Worm (Caenorhabditis elegans) whole organism, late embryonic: Measurements from ENCODE around the gene Y49F6B.8.
A peak's percentile ranks its signal among the peaks of the same experiment; 100 is the strongest.

Source experiments
- C08G9.2 ChIP-seq: sonication (generic microtip); optimal IDR thresholded peaks from 2 replicates; lab custom pipeline; 2016; ENCODE audit warnings: mild to moderate bottlenecking, missing genetic modification characterization, moderate library complexity, missing compliant biosample characterization
- C38D4.7 ChIP-seq: fragments of 200-800 bp; sonication (Bioruptor generic); optimal IDR thresholded peaks from 2 replicates; lab custom pipeline; 2018; ENCODE audit warnings: mild to moderate bottlenecking, missing genetic modification characterization, moderate library complexity, missing compliant biosample characterization
- F13H6.1 ChIP-seq: sonication (generic microtip); optimal IDR thresholded peaks from 2 replicates; lab custom pipeline; 2016; ENCODE audit warnings: missing genetic modification characterization, missing compliant biosample characterization
- T23F11.4 ChIP-seq: fragments of 200-800 bp; sonication (Bioruptor generic); optimal IDR thresholded peaks from 2 replicates; lab custom pipeline; 2018; ENCODE audit warnings: mild to moderate bottlenecking, missing genetic modification characterization, missing compliant biosample characterization
- ama-1 ChIP-seq: fragments of 150-350 bp; optimal IDR thresholded peaks from 2 replicates; lab custom pipeline; 2014
- ceh-14 ChIP-seq: sonication (generic microtip); optimal IDR thresholded peaks from 2 replicates; lab custom pipeline; 2016; ENCODE audit warnings: missing genotype, missing genetic modification characterization, missing compliant biosample characterization
- ceh-18 ChIP-seq: sonication (generic microtip); optimal IDR thresholded peaks from 2 replicates; lab custom pipeline; 2016; ENCODE audit warnings: missing genetic modification characterization, missing compliant biosample characterization
- ceh-19 ChIP-seq: fragments of 200-800 bp; sonication (Bioruptor generic); optimal IDR thresholded peaks from 2 replicates; lab custom pipeline; 2018; ENCODE audit warnings: mild to moderate bottlenecking, missing genetic modification characterization, missing compliant biosample characterization
- ceh-22 ChIP-seq: sonication (generic microtip); optimal IDR thresholded peaks from 2 replicates; lab custom pipeline; 2017; ENCODE audit warnings: missing biosample characterization, missing genetic modification characterization
- ceh-24 ChIP-seq: sonication (generic microtip); optimal IDR thresholded peaks from 2 replicates; lab custom pipeline; 2016; ENCODE audit warnings: mild to moderate bottlenecking, missing genetic modification characterization, missing compliant biosample characterization
- ceh-30 ChIP-seq: fragments of 150-350 bp; optimal IDR thresholded peaks from 2 replicates; lab custom pipeline; 2014; ENCODE audit warnings: missing biosample characterization, missing genetic modification characterization
- ceh-31 ChIP-seq: sonication (generic microtip); optimal IDR thresholded peaks from 2 replicates; lab custom pipeline; 2016; ENCODE audit warnings: missing genetic modification characterization, missing compliant biosample characterization
- ceh-34 ChIP-seq: sonication (generic microtip); optimal IDR thresholded peaks from 2 replicates; lab custom pipeline; 2016; ENCODE audit warnings: mild to moderate bottlenecking, missing genetic modification characterization, missing compliant biosample characterization
- ceh-45 ChIP-seq: fragments of 200-800 bp; sonication (Bioruptor generic); IDR thresholded peaks from 2 replicates; pipeline ENCODE4 v1.3.6; 2022; ENCODE audit warnings: missing genetic modification reagents, missing genetic modification characterization, missing compliant biosample characterization
- ceh-6 ChIP-seq: fragments of 200-800 bp; sonication (Bioruptor generic); optimal IDR thresholded peaks from 2 replicates; lab custom pipeline; 2018; ENCODE audit warnings: mild to moderate bottlenecking, missing genetic modification characterization, missing compliant biosample characterization
- ceh-9 ChIP-seq: sonication (generic microtip); optimal IDR thresholded peaks from 2 replicates; lab custom pipeline; 2016; ENCODE audit warnings: mild to moderate bottlenecking, missing genetic modification characterization, inconsistent platforms, missing compliant biosample characterization
- dmd-4 ChIP-seq: sonication (generic microtip); optimal IDR thresholded peaks from 2 replicates; lab custom pipeline; 2016; ENCODE audit warnings: borderline replicate concordance, missing genetic modification characterization, missing compliant biosample characterization
- dve-1 ChIP-seq: sonication (generic microtip); optimal IDR thresholded peaks from 2 replicates; lab custom pipeline; 2017; ENCODE audit warnings: antibody characterized with exemption, mild to moderate bottlenecking, missing genetic modification characterization, missing compliant biosample characterization
- elt-2 ChIP-seq: sonication (generic microtip); optimal IDR thresholded peaks from 2 replicates; lab custom pipeline; 2016; ENCODE audit warnings: missing genetic modification reagents, missing genetic modification characterization, missing compliant biosample characterization
- elt-4 ChIP-seq: sonication (generic microtip); optimal IDR thresholded peaks from 2 replicates; lab custom pipeline; 2016; ENCODE audit warnings: missing genetic modification characterization, missing compliant biosample characterization
- eyg-1 ChIP-seq: sonication (generic microtip); optimal IDR thresholded peaks from 2 replicates; lab custom pipeline; 2016; ENCODE audit warnings: missing genotype, missing genetic modification characterization, missing compliant biosample characterization
- fax-1 ChIP-seq: sonication (generic microtip); optimal IDR thresholded peaks from 2 replicates; lab custom pipeline; 2016; ENCODE audit warnings: missing genotype, missing genetic modification characterization, missing compliant biosample characterization
- fkh-10 ChIP-seq: fragments of 150-350 bp; optimal IDR thresholded peaks from 2 replicates; lab custom pipeline; 2014; ENCODE audit warnings: missing biosample characterization, missing genetic modification reagents, missing genetic modification characterization
- fkh-6 ChIP-seq: sonication (generic microtip); optimal IDR thresholded peaks from 2 replicates; lab custom pipeline; 2016; ENCODE audit warnings: missing genetic modification characterization, missing compliant biosample characterization
- gmeb-2 ChIP-seq: sonication (generic microtip); optimal IDR thresholded peaks from 2 replicates; lab custom pipeline; 2016; ENCODE audit warnings: missing genetic modification characterization, inconsistent platforms, missing compliant biosample characterization
- hlh-30 ChIP-seq: sonication (generic microtip); optimal IDR thresholded peaks from 2 replicates; lab custom pipeline; 2017; ENCODE audit warnings: antibody characterized with exemption, missing genetic modification characterization, missing compliant biosample characterization; ENCODE audit not compliant: insufficient read depth
- hlh-6 ChIP-seq: sonication (generic microtip); optimal IDR thresholded peaks from 2 replicates; lab custom pipeline; 2016; ENCODE audit warnings: missing genotype, missing genetic modification characterization, missing compliant biosample characterization
- hlh-8 ChIP-seq: sonication (generic microtip); optimal IDR thresholded peaks from 2 replicates; lab custom pipeline; 2016; ENCODE audit warnings: missing genotype, missing genetic modification characterization, missing compliant biosample characterization
- lim-6 ChIP-seq: sonication (generic microtip); optimal IDR thresholded peaks from 2 replicates; lab custom pipeline; 2016; ENCODE audit warnings: missing genetic modification characterization, missing compliant biosample characterization
- madf-2 ChIP-seq: sonication (generic microtip); optimal IDR thresholded peaks from 2 replicates; lab custom pipeline; 2017; ENCODE audit warnings: missing genetic modification characterization, missing compliant biosample characterization
- nfya-1 ChIP-seq: sonication (generic microtip); optimal IDR thresholded peaks from 2 replicates; lab custom pipeline; 2017; ENCODE audit warnings: missing genetic modification characterization, mild to moderate bottlenecking, missing compliant biosample characterization, antibody characterized with exemption, moderate library complexity
- nhr-11 ChIP-seq: fragments of 150-350 bp; optimal IDR thresholded peaks from 2 replicates; lab custom pipeline; 2014; ENCODE audit warnings: missing biosample characterization, missing genetic modification characterization
- npax-4 ChIP-seq: sonication (generic microtip); optimal IDR thresholded peaks from 2 replicates; lab custom pipeline; 2016; ENCODE audit warnings: missing genetic modification characterization, missing compliant biosample characterization
- pax-1 ChIP-seq: fragments of 150-350 bp; optimal IDR thresholded peaks from 2 replicates; lab custom pipeline; 2014; ENCODE audit warnings: missing biosample characterization, missing genetic modification characterization
- pha-2 ChIP-seq: sonication (generic microtip); optimal IDR thresholded peaks from 2 replicates; lab custom pipeline; 2017; ENCODE audit warnings: mild to moderate bottlenecking, missing genetic modification characterization, missing compliant biosample characterization
- pha-4 ChIP-seq: fragments of 150-350 bp; optimal IDR thresholded peaks from 2 replicates; lab custom pipeline; 2018; ENCODE audit warnings: missing biosample characterization, missing genetic modification reagents, missing genetic modification characterization
- pqm-1 ChIP-seq: sonication (generic microtip); optimal IDR thresholded peaks from 2 replicates; lab custom pipeline; 2016; ENCODE audit warnings: missing genetic modification characterization, missing compliant biosample characterization
- pros-1 ChIP-seq: fragments of 150-350 bp; optimal IDR thresholded peaks from 2 replicates; lab custom pipeline; 2014; ENCODE audit warnings: missing biosample characterization, missing genetic modification reagents, missing genetic modification characterization
- ref-2 ChIP-seq: sonication (generic microtip); optimal IDR thresholded peaks from 2 replicates; lab custom pipeline; 2016; ENCODE audit warnings: missing genetic modification characterization, missing compliant biosample characterization
- rnt-1 ChIP-seq: sonication (generic microtip); optimal IDR thresholded peaks from 2 replicates; lab custom pipeline; 2016; ENCODE audit warnings: missing genetic modification characterization, missing compliant biosample characterization
- sdc-2 ChIP-seq: sonication (generic microtip); optimal IDR thresholded peaks from 2 replicates; lab custom pipeline; 2016; ENCODE audit warnings: missing genotype, missing genetic modification characterization, missing compliant biosample characterization
- sox-2 ChIP-seq: fragments of 200-800 bp; sonication (Bioruptor generic); IDR thresholded peaks from 2 replicates; pipeline ENCODE4 v1.3.6; 2022; ENCODE audit warnings: missing genetic modification reagents, missing genetic modification characterization, missing compliant biosample characterization
- sox-4 ChIP-seq: sonication (generic microtip); optimal IDR thresholded peaks from 2 replicates; lab custom pipeline; 2017; ENCODE audit warnings: mild to moderate bottlenecking, missing genetic modification characterization, inconsistent platforms, missing compliant biosample characterization
- syd-9 ChIP-seq: sonication (generic microtip); optimal IDR thresholded peaks from 2 replicates; lab custom pipeline; 2016; ENCODE audit warnings: mild to moderate bottlenecking, missing genetic modification characterization, moderate library complexity, missing compliant biosample characterization
- tbx-2 ChIP-seq: sonication (generic microtip); optimal IDR thresholded peaks from 2 replicates; lab custom pipeline; 2016; ENCODE audit warnings: missing genetic modification characterization, missing compliant biosample characterization
- tbx-7 ChIP-seq: sonication (generic microtip); optimal IDR thresholded peaks from 2 replicates; lab custom pipeline; 2016; ENCODE audit warnings: missing genotype, missing genetic modification characterization, missing compliant biosample characterization
- ttx-3 ChIP-seq: sonication (generic microtip); optimal IDR thresholded peaks from 2 replicates; lab custom pipeline; 2016; ENCODE audit warnings: missing genetic modification reagents, missing genetic modification characterization, missing compliant biosample characterization
- unc-42 ChIP-seq: sonication (generic microtip); optimal IDR thresholded peaks from 2 replicates; lab custom pipeline; 2016; ENCODE audit warnings: missing genotype, missing genetic modification characterization, missing compliant biosample characterization
- unc-55 ChIP-seq: sonication (generic microtip); optimal IDR thresholded peaks from 2 replicates; lab custom pipeline; 2017; ENCODE audit warnings: missing biosample characterization, missing genetic modification reagents, missing genetic modification characterization
- unc-86 ChIP-seq: sonication (generic microtip); optimal IDR thresholded peaks from 2 replicates; lab custom pipeline; 2016; ENCODE audit warnings: missing genetic modification characterization, missing compliant biosample characterization

The Y49F6B.8 gene

DNA sequence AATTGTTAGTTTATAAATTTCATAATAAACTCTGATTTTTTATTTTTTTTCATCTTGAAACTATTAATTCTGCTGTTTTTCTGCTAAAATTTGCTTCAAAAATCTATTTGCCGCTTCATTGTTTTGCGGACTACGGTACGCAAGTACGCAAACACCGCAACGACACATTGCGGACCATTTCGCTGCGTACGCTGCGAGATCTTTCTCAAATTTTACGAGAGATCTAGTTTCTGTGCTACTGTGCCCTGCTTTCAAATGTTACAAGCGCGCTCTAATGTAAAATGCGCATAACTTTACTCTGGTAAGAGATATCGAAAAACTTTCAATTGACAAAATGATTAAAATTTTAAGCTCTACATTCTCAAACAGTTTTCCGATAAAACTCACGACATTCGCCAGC lies 42.1 kb upstream of the Y49F6B.8 start:
- TF ChIP-seq ceh-31 (peak; percentile 13), ceh-18 (peak; percentile 41), ceh-34 (tag; lab: Kevin White, UChicago) (peak; percentile 81), sox-2 (GFP tag; lab: Robert Waterston, UW) (peak; percentile 41; the same call in 1 of the 2 replicates), unc-42 (tag; lab: Kevin White, UChicago) (peak; percentile 27), nfya-1 (tag; lab: Kevin White, UChicago) (peak; percentile 50), tbx-2 (tag; lab: Kevin White, UChicago) (peak; percentile 18)

DNA sequence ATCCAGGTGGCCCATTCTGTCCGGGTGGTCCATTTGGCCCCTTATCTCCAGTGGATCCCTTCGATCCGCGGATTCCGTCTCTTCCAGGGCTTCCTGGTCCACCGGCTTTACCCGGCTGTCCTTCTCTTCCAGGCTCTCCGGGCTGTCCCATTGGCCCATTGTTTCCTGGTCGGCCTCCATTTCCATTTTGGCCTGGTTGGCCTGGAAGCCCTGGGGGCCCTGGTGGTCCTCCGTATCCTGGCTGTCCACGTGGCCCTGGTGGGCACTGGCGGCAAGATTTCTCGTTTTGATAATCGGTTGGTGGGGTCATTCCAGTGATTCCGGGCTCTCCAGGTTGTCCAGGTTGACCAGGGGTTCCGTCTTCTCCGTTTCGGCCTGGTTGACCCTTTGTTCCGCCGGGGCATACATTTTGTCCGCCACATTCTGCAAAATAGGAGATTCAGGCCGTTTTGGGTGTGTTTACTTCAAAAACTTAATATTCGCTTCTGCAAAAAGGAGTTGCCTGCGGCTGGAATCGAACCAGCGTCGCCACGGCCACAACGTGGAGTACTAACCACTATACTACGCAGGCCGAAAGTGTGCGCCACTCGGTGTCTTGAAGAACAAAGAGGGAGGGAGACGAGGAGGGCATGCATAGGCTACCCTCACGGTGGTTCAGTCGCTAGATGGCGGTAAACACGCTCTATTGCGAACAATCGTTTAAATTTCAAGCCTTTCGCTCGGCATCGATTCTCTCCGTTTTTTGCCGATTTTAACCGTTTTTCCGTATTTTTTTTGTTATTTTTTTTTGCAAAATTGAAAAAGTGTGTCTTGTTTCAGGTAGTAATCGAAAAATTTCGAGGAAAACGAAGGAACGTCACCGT lies 39.7 kb upstream of the Y49F6B.8 start, which contains the start of gene W09G10.9:
Gene W09G10.9 (plus strand): TSS at position 813 of the 863 bp plus-strand sequence.
- peak; percentile 80 for TF ChIP-seq tbx-2 (tag; lab: Kevin White, UChicago)
- peak; percentile 66 for TF ChIP-seq fkh-6 (tag; lab: Kevin White, UChicago)
- peak; percentile 63 for TF ChIP-seq C38D4.7 (GFP tag; lab: Kevin White, UChicago)
- TF ChIP-seq dmd-4 (tag; lab: Kevin White, UChicago): peak; percentile 70
- peak; percentile 79 for TF ChIP-seq ceh-45
- no peak for TF ChIP-seq pqm-1 (tag; lab: Kevin White, UChicago)
- TF ChIP-seq unc-55 (GFP tag; lab: Kevin White, UChicago): no peak
- TF ChIP-seq pax-1 (tag; lab: Kevin White, UChicago): no peak
- TF ChIP-seq rnt-1 (tag; lab: Kevin White, UChicago): peak; percentile 63
- TF ChIP-seq pros-1 (tag; lab: Kevin White, UChicago): no peak
- no peak for TF ChIP-seq fkh-10 (GFP tag; lab: Kevin White, UChicago)
- TF ChIP-seq nhr-11 (tag; lab: Kevin White, UChicago): no peak
- peak; percentile 68 for TF ChIP-seq ttx-3 (tag; lab: Kevin White, UChicago)
- TF ChIP-seq elt-4 (tag; lab: Kevin White, UChicago): no peak
- no peak for TF ChIP-seq ama-1
- TF ChIP-seq lim-6 (tag; lab: Kevin White, UChicago): no peak
- peak; percentile 4 for TF ChIP-seq C08G9.2
- peak; percentile 56 for TF ChIP-seq T23F11.4 (GFP tag; lab: Kevin White, UChicago)
- TF ChIP-seq ceh-9 (tag; lab: Kevin White, UChicago): peak; percentile 6
- peak; percentile 83 for TF ChIP-seq ceh-6 (GFP tag; lab: Kevin White, UChicago)
- peak; percentile 5 for TF ChIP-seq hlh-30 (tag; lab: Kevin White, UChicago)
- peak; percentile 40 for TF ChIP-seq npax-4 (tag; lab: Kevin White, UChicago)
- TF ChIP-seq dve-1 (tag; lab: Kevin White, UChicago): peak; percentile 12
- TF ChIP-seq sox-4 (tag; lab: Kevin White, UChicago): peak; percentile 80
- TF ChIP-seq eyg-1 (tag; lab: Kevin White, UChicago): peak; percentile 49
- no peak for TF ChIP-seq ceh-24 (tag; lab: Kevin White, UChicago)
- peak; percentile 59 for TF ChIP-seq ceh-22 (tag; lab: Kevin White, UChicago)
- no peak for TF ChIP-seq hlh-8 (tag; lab: Kevin White, UChicago)
- TF ChIP-seq ref-2 (tag; lab: Kevin White, UChicago): peak; percentile 65
- TF ChIP-seq pha-4 (tag; lab: Kevin White, UChicago): no peak
- TF ChIP-seq ceh-19 (GFP tag; lab: Kevin White, UChicago): peak; percentile 77
- peak; percentile 62 for TF ChIP-seq ceh-34 (tag; lab: Kevin White, UChicago)
- TF ChIP-seq F13H6.1 (tag; lab: Kevin White, UChicago): no peak
- peak; percentile 65 for TF ChIP-seq fax-1
- TF ChIP-seq tbx-7: no peak
- TF ChIP-seq ceh-18: peak; percentile 73
- no peak for TF ChIP-seq ceh-30 (tag; lab: Kevin White, UChicago)
- peak; percentile 13 for TF ChIP-seq ceh-14
- TF ChIP-seq pha-2 (tag; lab: Kevin White, UChicago): peak; percentile 77
- peak; percentile 84 for TF ChIP-seq elt-2 (tag; lab: Kevin White, UChicago)
- peak; percentile 77 for TF ChIP-seq hlh-6
- peak; percentile 75 for TF ChIP-seq unc-86 (tag; lab: Kevin White, UChicago)
- peak; percentile 60 for TF ChIP-seq gmeb-2 (tag; lab: Kevin White, UChicago)
- peak; percentile 48 for TF ChIP-seq sdc-2
- TF ChIP-seq syd-9 (tag; lab: Kevin White, UChicago): no peak
- peak; percentile 76 for TF ChIP-seq madf-2
